Worm (Caenorhabditis elegans) whole organism, L1 larva: Measurements from ENCODE around the gene ghi-1.
A peak's percentile ranks its signal among the peaks of the same experiment; 100 is the strongest.

Experiments
- C04F5.9 ChIP-seq: sonication (generic microtip); optimal IDR thresholded peaks from 2 replicates; lab custom pipeline; 2016; ENCODE audit warnings: missing genetic modification characterization, missing compliant biosample characterization
- Y116A8C.19 ChIP-seq: sonication (generic microtip); optimal IDR thresholded peaks from 2 replicates; lab custom pipeline; 2016; ENCODE audit warnings: missing compliant biosample characterization, missing genetic modification characterization, borderline replicate concordance
- alr-1 ChIP-seq: fragments of 200-800 bp; sonication (Bioruptor generic); optimal IDR thresholded peaks from 2 replicates; lab custom pipeline; 2018; ENCODE audit warnings: borderline replicate concordance, mild to moderate bottlenecking, missing genetic modification characterization, missing compliant biosample characterization
- ama-1 ChIP-seq: fragments of 150-350 bp; optimal IDR thresholded peaks from 2 replicates; lab custom pipeline; 2014
- blmp-1 ChIP-seq: fragments of 150-350 bp; optimal IDR thresholded peaks from 2 replicates; lab custom pipeline; 2014; ENCODE audit warnings: missing biosample characterization, missing genetic modification characterization
- ceh-82 ChIP-seq, 3 experiments: fragments of 150-350 bp in 1 of 3; sonication (generic microtip) in 2 of 3; optimal IDR thresholded peaks; 2 replicates each; lab custom pipeline; 2014 to 2017; ENCODE audit warnings: missing biosample characterization in 3 of 3, missing genetic modification characterization in 3 of 3
- ces-1 ChIP-seq: fragments of 150-350 bp; optimal IDR thresholded peaks from 2 replicates; lab custom pipeline; 2014; ENCODE audit warnings: missing biosample characterization, missing genetic modification reagents, missing genetic modification characterization
- dpl-1 ChIP-seq, 3 experiments: fragments of 150-350 bp in 2 of 3; sonication (generic microtip) in 1 of 3; optimal IDR thresholded peaks; 2 replicates each; lab custom pipeline; 2014 to 2017; ENCODE audit warnings: missing biosample characterization in 3 of 3, missing genetic modification characterization in 3 of 3, missing genetic modification reagents in 3 of 3
- elt-2 ChIP-seq: sonication (generic microtip); optimal IDR thresholded peaks from 2 replicates; lab custom pipeline; 2016; ENCODE audit warnings: missing genetic modification characterization, mild to moderate bottlenecking, inconsistent platforms, missing compliant biosample characterization, missing genetic modification reagents
- elt-3 ChIP-seq, 6 experiments: fragments of 150-350 bp in 1 of 6; sonication (generic microtip); optimal IDR thresholded peaks; 2 replicates each; lab custom pipeline; 2017 to 2018; ENCODE audit warnings: missing biosample characterization in 6 of 6, missing genetic modification characterization in 6 of 6, inconsistent platforms in 1 of 6
- ets-5 ChIP-seq: fragments of 200-800 bp; sonication (Bioruptor generic); IDR thresholded peaks from 2 replicates; pipeline ENCODE4 v1.3.6; 2022; ENCODE audit warnings: missing genetic modification characterization, missing compliant biosample characterization
- fkh-10 ChIP-seq: sonication (generic microtip); optimal IDR thresholded peaks from 2 replicates; lab custom pipeline; 2017; ENCODE audit warnings: missing biosample characterization, missing genetic modification reagents, missing genetic modification characterization
- fkh-4 ChIP-seq: sonication (generic microtip); optimal IDR thresholded peaks from 2 replicates; lab custom pipeline; 2016; ENCODE audit warnings: missing compliant biosample characterization, missing genetic modification characterization, borderline replicate concordance
- fkh-8 ChIP-seq: sonication (generic microtip); optimal IDR thresholded peaks from 2 replicates; lab custom pipeline; 2016; ENCODE audit warnings: mild to moderate bottlenecking, missing genetic modification characterization, missing compliant biosample characterization
- hlh-17 ChIP-seq: fragments of 200-800 bp; sonication (Bioruptor generic); optimal IDR thresholded peaks from 2 replicates; lab custom pipeline; 2018; ENCODE audit warnings: missing genetic modification characterization, mild to moderate bottlenecking, missing compliant biosample characterization, moderate library complexity, borderline replicate concordance
- hlh-4 ChIP-seq: sonication (generic microtip); optimal IDR thresholded peaks from 2 replicates; lab custom pipeline; 2016; ENCODE audit warnings: mild to moderate bottlenecking, missing genetic modification characterization, missing compliant biosample characterization
- hpl-2 ChIP-seq: fragments of 150-350 bp; optimal IDR thresholded peaks from 2 replicates; lab custom pipeline; 2014; ENCODE audit warnings: missing biosample characterization, missing genetic modification reagents, missing genetic modification characterization
- irx-1 ChIP-seq: sonication (generic microtip); optimal IDR thresholded peaks from 2 replicates; lab custom pipeline; 2016; ENCODE audit warnings: missing genetic modification characterization, missing compliant biosample characterization
- lin-13 ChIP-seq: fragments of 150-350 bp; optimal IDR thresholded peaks from 2 replicates; lab custom pipeline; 2014; ENCODE audit warnings: missing biosample characterization, missing genetic modification reagents, missing genetic modification characterization
- lin-15B ChIP-seq: fragments of 150-350 bp; sonication (generic microtip); optimal IDR thresholded peaks from 3 replicates; lab custom pipeline; 2014; ENCODE audit warnings: missing biosample characterization, missing genetic modification characterization
- lin-35 ChIP-seq, 2 experiments: fragments of 150-350 bp; optimal IDR thresholded peaks; 2 replicates each; lab custom pipeline; 2014; ENCODE audit warnings: missing biosample characterization in 2 of 2, missing genetic modification characterization in 2 of 2, missing genetic modification reagents in 2 of 2
- lin-39 ChIP-seq: fragments of 150-350 bp; optimal IDR thresholded peaks from 2 replicates; lab custom pipeline; 2014; ENCODE audit warnings: missing biosample characterization, missing genetic modification reagents, missing genetic modification characterization
- lir-3 ChIP-seq: sonication (generic microtip); optimal IDR thresholded peaks from 2 replicates; lab custom pipeline; 2016; ENCODE audit warnings: mild to moderate bottlenecking, missing genetic modification characterization, moderate library complexity, missing compliant biosample characterization; ENCODE audit not compliant: poor library complexity
- lsy-2 ChIP-seq, 2 experiments: fragments of 150-350 bp; optimal IDR thresholded peaks; 2 replicates each; lab custom pipeline; 2014; ENCODE audit warnings: missing biosample characterization in 2 of 2, missing genetic modification characterization in 2 of 2
- mab-9 ChIP-seq: fragments of 200-800 bp; sonication (Bioruptor generic); IDR thresholded peaks from 2 replicates; pipeline ENCODE4 v1.3.6; 2022; ENCODE audit warnings: missing genetic modification reagents, missing genetic modification characterization, missing compliant biosample characterization
- mdl-1 ChIP-seq, 2 experiments: fragments of 150-350 bp; optimal IDR thresholded peaks; 2 replicates each; lab custom pipeline; 2014 to 2017; ENCODE audit warnings: missing biosample characterization in 2 of 2, missing genetic modification characterization in 2 of 2, inconsistent platforms in 1 of 2
- mef-2 ChIP-seq: fragments of 150-350 bp; optimal IDR thresholded peaks from 2 replicates; lab custom pipeline; 2014; ENCODE audit warnings: missing biosample characterization, missing genetic modification characterization
- mep-1 ChIP-seq: fragments of 150-350 bp; optimal IDR thresholded peaks from 2 replicates; lab custom pipeline; 2014; ENCODE audit warnings: missing biosample characterization, missing genetic modification characterization
- nhr-12 ChIP-seq: sonication (generic microtip); optimal IDR thresholded peaks from 2 replicates; lab custom pipeline; 2017; ENCODE audit warnings: missing biosample characterization, missing genetic modification characterization
- nhr-237 ChIP-seq: fragments of 150-350 bp; optimal IDR thresholded peaks from 2 replicates; lab custom pipeline; 2014; ENCODE audit warnings: missing biosample characterization, missing genetic modification characterization
- nhr-28 ChIP-seq: fragments of 150-350 bp; optimal IDR thresholded peaks from 2 replicates; lab custom pipeline; 2014; ENCODE audit warnings: missing biosample characterization, missing genetic modification characterization
- nhr-76 ChIP-seq: sonication (generic microtip); optimal IDR thresholded peaks from 2 replicates; lab custom pipeline; 2017; ENCODE audit warnings: missing biosample characterization, missing genetic modification characterization
- nhr-77 ChIP-seq: fragments of 150-350 bp; optimal IDR thresholded peaks from 2 replicates; lab custom pipeline; 2014; ENCODE audit warnings: missing biosample characterization, missing genetic modification characterization
- nhr-84 ChIP-seq: sonication (generic microtip); optimal IDR thresholded peaks from 2 replicates; lab custom pipeline; 2017; ENCODE audit warnings: missing biosample characterization, missing genetic modification characterization
- nhr-90 ChIP-seq: sonication (generic microtip); optimal IDR thresholded peaks from 2 replicates; lab custom pipeline; 2016; ENCODE audit warnings: mild to moderate bottlenecking, missing genetic modification characterization, missing compliant biosample characterization; ENCODE audit not compliant: poor library complexity
- pag-3 ChIP-seq: sonication (generic microtip); optimal IDR thresholded peaks from 2 replicates; lab custom pipeline; 2017; ENCODE audit warnings: missing genetic modification characterization, mild to moderate bottlenecking, missing compliant biosample characterization, antibody characterized with exemption, borderline replicate concordance; ENCODE audit not compliant: insufficient read depth
- pax-3 ChIP-seq: fragments of 200-800 bp; sonication (Bioruptor generic); optimal IDR thresholded peaks from 2 replicates; lab custom pipeline; 2018; ENCODE audit warnings: mild to moderate bottlenecking, missing genetic modification characterization, moderate library complexity, missing compliant biosample characterization
- pqm-1 ChIP-seq: sonication (generic microtip); optimal IDR thresholded peaks from 3 replicates; lab custom pipeline; 2017; ENCODE audit warnings: missing biosample characterization, missing genetic modification characterization
- rnt-1 ChIP-seq: sonication (generic microtip); optimal IDR thresholded peaks from 2 replicates; lab custom pipeline; 2016; ENCODE audit warnings: mild to moderate bottlenecking, missing genetic modification characterization, moderate library complexity, missing compliant biosample characterization
- snpc-4 ChIP-seq: fragments of 150-350 bp; optimal IDR thresholded peaks from 2 replicates; lab custom pipeline; 2014; ENCODE audit warnings: missing biosample characterization, missing genetic modification characterization
- sox-4 ChIP-seq: sonication (generic microtip); optimal IDR thresholded peaks from 2 replicates; lab custom pipeline; 2016; ENCODE audit warnings: missing genetic modification characterization, missing compliant biosample characterization
- sptf-1 ChIP-seq: fragments of 150-350 bp; optimal IDR thresholded peaks from 2 replicates; lab custom pipeline; 2014; ENCODE audit warnings: missing biosample characterization, missing genetic modification characterization
- tlp-1 ChIP-seq: fragments of 150-350 bp; optimal IDR thresholded peaks from 2 replicates; lab custom pipeline; 2014; ENCODE audit warnings: missing biosample characterization, missing genetic modification characterization
- unc-130 ChIP-seq: fragments of 150-350 bp; optimal IDR thresholded peaks from 2 replicates; lab custom pipeline; 2017; ENCODE audit warnings: missing biosample characterization, missing genetic modification characterization, inconsistent platforms
- unc-30 ChIP-seq: sonication (generic microtip); optimal IDR thresholded peaks from 2 replicates; lab custom pipeline; 2017; ENCODE audit warnings: missing biosample characterization, missing genetic modification characterization
- unc-62 ChIP-seq: fragments of 150-350 bp; optimal IDR thresholded peaks from 2 replicates; lab custom pipeline; 2014; ENCODE audit warnings: missing biosample characterization, missing genetic modification reagents, missing genetic modification characterization
- unc-86 ChIP-seq: sonication (generic microtip); optimal IDR thresholded peaks from 2 replicates; lab custom pipeline; 2016; ENCODE audit warnings: missing genetic modification characterization, missing compliant biosample characterization
- unc-98 ChIP-seq: fragments of 200-800 bp; sonication (Bioruptor generic); IDR thresholded peaks from 2 replicates; pipeline ENCODE4 v1.3.6; 2022; ENCODE audit warnings: missing genetic modification characterization, missing compliant biosample characterization
- xbp-1 ChIP-seq: sonication (generic microtip); optimal IDR thresholded peaks from 2 replicates; lab custom pipeline; 2016; ENCODE audit warnings: missing genetic modification characterization, missing compliant biosample characterization
- zag-1 ChIP-seq: fragments of 150-350 bp; optimal IDR thresholded peaks from 2 replicates; lab custom pipeline; 2014; ENCODE audit warnings: missing biosample characterization, missing genetic modification characterization
- zip-4 ChIP-seq: fragments of 200-800 bp; sonication (Bioruptor generic); optimal IDR thresholded peaks from 2 replicates; lab custom pipeline; 2018; ENCODE audit warnings: mild to moderate bottlenecking, missing genetic modification characterization, moderate library complexity, missing compliant biosample characterization
- ztf-4 ChIP-seq: fragments of 150-350 bp; optimal IDR thresholded peaks from 2 replicates; lab custom pipeline; 2014; ENCODE audit warnings: missing biosample characterization, missing genetic modification characterization

Gene ghi-1

ce11 chrII:11634057-11634676, 12.4 kb upstream of the ghi-1 start (continued):
- TF ChIP-seq ces-1 (GFP tag; lab: Kevin White, UChicago), result no peak
- no peak for TF ChIP-seq alr-1 (tag; lab: Kevin White, UChicago)
- TF ChIP-seq nhr-77 (tag; lab: Kevin White, UChicago), result peak; percentile 84
- TF ChIP-seq unc-30 (tag; lab: Kevin White, UChicago), result no peak
- peak; percentile 26 for TF ChIP-seq zag-1 (tag; lab: Kevin White, UChicago)
- TF ChIP-seq nhr-76 (tag; lab: Kevin White, UChicago), result no peak
- TF ChIP-seq irx-1, result peak; percentile 76
- no peak for TF ChIP-seq sox-4 (tag; lab: Kevin White, UChicago)
- peak; percentile 82 for TF ChIP-seq lin-13
- TF ChIP-seq sptf-1, result no peak
- TF ChIP-seq unc-86 (tag; lab: Kevin White, UChicago), result peak; percentile 82
- TF ChIP-seq mdl-1 (tag; optimal IDR thresholded peaks at IDR 0.05; lab: Kevin White, UChicago), result peak in 1 of 2 experiments; percentile 97
- TF ChIP-seq dpl-1 (GFP tag; optimal IDR thresholded peaks at IDR 0.05; lab: Kevin White, UChicago), result peak; percentile 44 to 58 (median 51)
- TF ChIP-seq C04F5.9, result no peak
- TF ChIP-seq hlh-4 (tag; lab: Kevin White, UChicago), result no peak
- peak; percentile 88 for TF ChIP-seq ztf-4
- TF ChIP-seq xbp-1 (tag; lab: Kevin White, UChicago), result peak; percentile 89
- TF ChIP-seq mab-9 (GFP tag; lab: Robert Waterston, UW), result peak; percentile 60; the same call in 1 of the 2 replicates
- TF ChIP-seq pax-3, result peak; percentile 68
- no peak for TF ChIP-seq tlp-1 (tag; lab: Kevin White, UChicago)
- no peak for TF ChIP-seq nhr-12 (tag; lab: Kevin White, UChicago)
- peak; percentile 73 for TF ChIP-seq mep-1 (tag; lab: Kevin White, UChicago)
- no peak for TF ChIP-seq lin-15B (tag; lab: Kevin White, UChicago)
- TF ChIP-seq nhr-28 (tag; lab: Kevin White, UChicago), result no peak
- TF ChIP-seq fkh-4 (tag; lab: Kevin White, UChicago), result no peak
- TF ChIP-seq ama-1 (lab: Kevin White, UChicago), result no peak
- no peak for TF ChIP-seq Y116A8C.19 (tag; lab: Kevin White, UChicago)
- no peak for TF ChIP-seq pag-3 (tag; lab: Kevin White, UChicago)
- TF ChIP-seq elt-3 (tag; optimal IDR thresholded peaks at IDR 0.05; lab: Kevin White, UChicago), result peak in 4 of 6 experiments; percentile 9 to 60 (median 28)
- peak; percentile 64 for TF ChIP-seq fkh-10
- TF ChIP-seq lin-39 (tag; lab: Kevin White, UChicago), result no peak
- TF ChIP-seq nhr-237 (tag; lab: Kevin White, UChicago), result peak; percentile 41
- TF ChIP-seq unc-62, result no peak
- peak; percentile 88 for TF ChIP-seq unc-130 (tag; lab: Kevin White, UChicago)
- no peak for TF ChIP-seq ets-5 (GFP tag; lab: Robert Waterston, UW)
- TF ChIP-seq pqm-1, result no peak
- TF ChIP-seq mef-2 (tag; lab: Kevin White, UChicago), result peak; percentile 83
- peak; percentile 34 for TF ChIP-seq elt-2 (tag; lab: Kevin White, UChicago)
- peak; percentile 96 for TF ChIP-seq fkh-8
- peak; percentile 67 for TF ChIP-seq blmp-1 (tag; lab: Kevin White, UChicago)
- peak; percentile 64 to 83 for TF ChIP-seq lin-35 (GFP tag; optimal IDR thresholded peaks at IDR 0.05; lab: Kevin White, UChicago)
- peak; percentile 67 to 85 (median 73) for TF ChIP-seq ceh-82 (tag; optimal IDR thresholded peaks at IDR 0.05; lab: Kevin White, UChicago)
- TF ChIP-seq nhr-84, result no peak
- TF ChIP-seq nhr-90 (tag; lab: Kevin White, UChicago), result peak; percentile 83
- TF ChIP-seq lsy-2 (tag; optimal IDR thresholded peaks at IDR 0.05; lab: Kevin White, UChicago), result peak; percentile 71 to 86
- peak; percentile 70 for TF ChIP-seq lir-3
- peak; percentile 50 for TF ChIP-seq snpc-4
- 0 out of 2 replicates have a peak, but pooled peaks have one; percentile 9 for TF ChIP-seq unc-98 (GFP tag; lab: Robert Waterston, UW)
- no peak for TF ChIP-seq hpl-2 (GFP tag; lab: Kevin White, UChicago)
- no peak for TF ChIP-seq hlh-17 (GFP tag; lab: Kevin White, UChicago)
- no peak for TF ChIP-seq zip-4 (GFP tag; lab: Kevin White, UChicago)
- peak; percentile 73 for TF ChIP-seq rnt-1
